Worm (Caenorhabditis elegans) whole organism, L2 larva: ENCODE measurements around the gene ugt-6.
A peak's percentile ranks its signal among the peaks of the same experiment; 100 is the strongest.

Experiments
- Y55F3AM.14 ChIP-seq: fragments of 200-800 bp; sonication (Bioruptor generic); optimal IDR thresholded peaks from 2 replicates; lab custom pipeline; 2018; ENCODE audit warnings: mild to moderate bottlenecking, missing genetic modification characterization, missing compliant biosample characterization
- ZK546.5 ChIP-seq: sonication (generic microtip); optimal IDR thresholded peaks from 2 replicates; lab custom pipeline; 2017; ENCODE audit warnings: missing biosample characterization, missing genetic modification characterization
- ama-1 ChIP-seq: fragments of 150-350 bp; optimal IDR thresholded peaks from 2 replicates; lab custom pipeline; 2018; ENCODE audit warnings: inconsistent platforms
- blmp-1 ChIP-seq: sonication (generic microtip); optimal IDR thresholded peaks from 2 replicates; lab custom pipeline; 2017; ENCODE audit warnings: missing genetic modification characterization, mild to moderate bottlenecking, missing compliant biosample characterization, antibody characterized with exemption, moderate library complexity; ENCODE audit not compliant: insufficient read depth
- ceh-16 ChIP-seq: fragments of 150-350 bp; optimal IDR thresholded peaks from 2 replicates; lab custom pipeline; 2014; ENCODE audit warnings: missing biosample characterization, missing genetic modification characterization
- ceh-82 ChIP-seq: fragments of 150-350 bp; optimal IDR thresholded peaks from 2 replicates; lab custom pipeline; 2014; ENCODE audit warnings: missing biosample characterization, missing genetic modification characterization
- crh-2 ChIP-seq: sonication (generic microtip); optimal IDR thresholded peaks from 2 replicates; lab custom pipeline; 2017; ENCODE audit warnings: missing biosample characterization, missing genetic modification characterization
- dmd-4 ChIP-seq: sonication (generic microtip); optimal IDR thresholded peaks from 2 replicates; lab custom pipeline; 2017; ENCODE audit warnings: missing biosample characterization, missing genetic modification characterization
- elt-3 ChIP-seq: sonication (generic microtip); optimal IDR thresholded peaks from 2 replicates; lab custom pipeline; 2017; ENCODE audit warnings: missing biosample characterization, missing genetic modification characterization
- fos-1 ChIP-seq: fragments of 150-350 bp; optimal IDR thresholded peaks from 2 replicates; lab custom pipeline; 2014; ENCODE audit warnings: missing biosample characterization, missing genetic modification characterization
- gmeb-1 ChIP-seq: fragments of 150-350 bp; optimal IDR thresholded peaks from 2 replicates; lab custom pipeline; 2014; ENCODE audit warnings: missing biosample characterization, missing genetic modification characterization
- lin-11 ChIP-seq: fragments of 150-350 bp; sonication (generic microtip); optimal IDR thresholded peaks from 2 replicates; lab custom pipeline; 2014; ENCODE audit warnings: missing biosample characterization, missing genetic modification characterization, inconsistent platforms, mixed read lengths
- lin-13 ChIP-seq: fragments of 150-350 bp; optimal IDR thresholded peaks from 2 replicates; lab custom pipeline; 2014; ENCODE audit warnings: missing biosample characterization, missing genetic modification reagents, missing genetic modification characterization
- lin-39 ChIP-seq: fragments of 150-350 bp; optimal IDR thresholded peaks from 2 replicates; lab custom pipeline; 2014; ENCODE audit warnings: missing biosample characterization, missing genetic modification reagents, missing genetic modification characterization
- lsy-2 ChIP-seq, 2 experiments: fragments of 150-350 bp in 1 of 2; sonication (generic microtip) in 1 of 2; optimal IDR thresholded peaks; 2 replicates each; lab custom pipeline; 2014 to 2017; ENCODE audit warnings: missing biosample characterization in 2 of 2, missing genetic modification characterization in 2 of 2
- mab-5 ChIP-seq: fragments of 150-350 bp; optimal IDR thresholded peaks from 2 replicates; lab custom pipeline; 2014; ENCODE audit warnings: missing biosample characterization, missing genetic modification characterization
- mbf-1 ChIP-seq: sonication (generic microtip); optimal IDR thresholded peaks from 2 replicates; lab custom pipeline; 2017; ENCODE audit warnings: missing biosample characterization, missing genetic modification characterization
- mdl-1 ChIP-seq, 2 experiments: fragments of 150-350 bp in 1 of 2; sonication (generic microtip) in 1 of 2; optimal IDR thresholded peaks; 2 replicates each; lab custom pipeline; 2017; ENCODE audit warnings: missing biosample characterization in 2 of 2, missing genetic modification characterization in 2 of 2
- nhr-10 ChIP-seq: sonication (generic microtip); optimal IDR thresholded peaks from 2 replicates; lab custom pipeline; 2017; ENCODE audit warnings: missing biosample characterization, missing genetic modification characterization
- nhr-11 ChIP-seq: fragments of 150-350 bp; optimal IDR thresholded peaks from 2 replicates; lab custom pipeline; 2014; ENCODE audit warnings: missing biosample characterization, missing genetic modification characterization
- nhr-12 ChIP-seq: fragments of 150-350 bp; optimal IDR thresholded peaks from 2 replicates; lab custom pipeline; 2014; ENCODE audit warnings: missing biosample characterization, missing genetic modification characterization
- nhr-129 ChIP-seq: fragments of 150-350 bp; optimal IDR thresholded peaks from 2 replicates; lab custom pipeline; 2014; ENCODE audit warnings: missing biosample characterization, missing genetic modification characterization
- nhr-237 ChIP-seq: fragments of 150-350 bp; optimal IDR thresholded peaks from 2 replicates; lab custom pipeline; 2014; ENCODE audit warnings: missing biosample characterization, missing genetic modification characterization
- nhr-25 ChIP-seq: fragments of 150-350 bp; sonication (generic microtip); optimal IDR thresholded peaks from 3 replicates; lab custom pipeline; 2014; ENCODE audit warnings: missing biosample characterization, missing genetic modification characterization
- nhr-6 ChIP-seq: fragments of 150-350 bp; optimal IDR thresholded peaks from 2 replicates; lab custom pipeline; 2014; ENCODE audit warnings: missing biosample characterization, missing genetic modification characterization
- peb-1 ChIP-seq: fragments of 150-350 bp; optimal IDR thresholded peaks from 2 replicates; lab custom pipeline; 2014; ENCODE audit warnings: missing biosample characterization, missing genetic modification characterization
- sem-4 ChIP-seq: fragments of 150-350 bp; optimal IDR thresholded peaks from 2 replicates; lab custom pipeline; 2014; ENCODE audit warnings: missing biosample characterization, missing genetic modification reagents, missing genetic modification characterization
- skn-1 ChIP-seq: sonication (generic microtip); optimal IDR thresholded peaks from 2 replicates; lab custom pipeline; 2017; ENCODE audit warnings: missing biosample characterization, missing genetic modification characterization
- sma-3 ChIP-seq: sonication (generic microtip); optimal IDR thresholded peaks from 2 replicates; lab custom pipeline; 2016; ENCODE audit warnings: missing genetic modification reagents, missing genetic modification characterization, missing compliant biosample characterization
- sma-9 ChIP-seq, 2 experiments: fragments of 150-350 bp in 1 of 2; sonication (generic microtip) in 1 of 2; optimal IDR thresholded peaks; 2 replicates each; lab custom pipeline; 2014 to 2016; ENCODE audit warnings: missing genetic modification characterization in 2 of 2, mild to moderate bottlenecking in 1 of 2, missing biosample characterization in 1 of 2, missing compliant biosample characterization in 1 of 2, missing genetic modification reagents in 1 of 2, moderate library complexity in 1 of 2
- snpc-4 ChIP-seq: fragments of 150-350 bp; optimal IDR thresholded peaks from 2 replicates; lab custom pipeline; 2014; ENCODE audit warnings: missing biosample characterization, missing genetic modification characterization
- unc-62 ChIP-seq: fragments of 150-350 bp; optimal IDR thresholded peaks from 2 replicates; lab custom pipeline; 2014; ENCODE audit warnings: missing biosample characterization, missing genetic modification reagents, missing genetic modification characterization
- zag-1 ChIP-seq: fragments of 150-350 bp; optimal IDR thresholded peaks from 2 replicates; lab custom pipeline; 2014; ENCODE audit warnings: missing biosample characterization, missing genetic modification characterization
- ztf-11 ChIP-seq: sonication (generic microtip); optimal IDR thresholded peaks from 2 replicates; lab custom pipeline; 2017; ENCODE audit warnings: missing biosample characterization, missing genetic modification characterization
- ztf-4 ChIP-seq: fragments of 150-350 bp; optimal IDR thresholded peaks from 2 replicates; lab custom pipeline; 2014; ENCODE audit warnings: missing biosample characterization, missing genetic modification characterization

ugt-6 gene

ce11 chrV:12797992-12798391, at the start of gene ugt-6:
ugt-6 (minus strand) TSS chrV:12798224.
- TF ChIP-seq elt-3 (tag; lab: Kevin White, UChicago) (no peak), ztf-11 (tag; lab: Kevin White, UChicago) (no peak), blmp-1 (tag; lab: Kevin White, UChicago) (no peak), nhr-11 (tag; lab: Kevin White, UChicago) (no peak), skn-1 (tag; lab: Kevin White, UChicago) (no peak), snpc-4 (tag; lab: Kevin White, UChicago) (no peak), ceh-82 (no peak), peb-1 (tag; lab: Kevin White, UChicago) (no peak), ama-1 (lab: Kevin White, UChicago) (no peak), Y55F3AM.14 (GFP tag; lab: Kevin White, UChicago) (no peak), lin-39 (tag; lab: Kevin White, UChicago) (no peak), mdl-1 (tag; optimal IDR thresholded peaks at IDR 0.05; lab: Kevin White, UChicago) (no peak), nhr-129 (tag; lab: Kevin White, UChicago) (no peak), lin-11 (tag; lab: Kevin White, UChicago) (no peak), lin-13 (GFP tag; lab: Kevin White, UChicago) (no peak), ztf-4 (tag; lab: Kevin White, UChicago) (no peak), gmeb-1 (tag; lab: Kevin White, UChicago) (no peak), unc-62 (GFP tag; lab: Kevin White, UChicago) (no peak), lsy-2 (tag; optimal IDR thresholded peaks at IDR 0.05; lab: Kevin White, UChicago) (no peak)

ce11 chrV:12845247-12845646, 47.2 kb upstream of the ugt-6 start, which contains the start of gene C44H9.6:
C44H9.6 (minus strand) TSS chrV:12845347.
- TF ChIP-seq nhr-237 (tag; lab: Kevin White, UChicago) (no peak), fos-1 (tag; lab: Kevin White, UChicago) (peak; percentile 16), nhr-11 (tag; lab: Kevin White, UChicago) (no peak), peb-1 (tag; lab: Kevin White, UChicago) (no peak)
- TF ChIP-seq, all 48 proteins: peak for 1

ce11 chrV:12844748-12845147, 46.7 kb upstream of the ugt-6 start:
- no peak for TF ChIP-seq gmeb-1 (tag; lab: Kevin White, UChicago)
- TF ChIP-seq fos-1 (tag; lab: Kevin White, UChicago) = peak; percentile 65
- no peak for TF ChIP-seq sem-4 (tag; lab: Kevin White, UChicago)
- TF ChIP-seq zag-1 (tag; lab: Kevin White, UChicago) = no peak

- TF ChIP-seq lsy-2 (tag; optimal IDR thresholded peaks at IDR 0.05; lab: Kevin White, UChicago) (no peak), blmp-1 (tag; lab: Kevin White, UChicago) (no peak), zag-1 (tag; lab: Kevin White, UChicago) (no peak), crh-2 (tag; lab: Kevin White, UChicago) (no peak), snpc-4 (tag; lab: Kevin White, UChicago) (no peak), nhr-25 (tag; lab: Kevin White, UChicago) (no peak), peb-1 (tag; lab: Kevin White, UChicago) (no peak), ztf-11 (tag; lab: Kevin White, UChicago) (no peak), ceh-82 (no peak), nhr-12 (tag; lab: Kevin White, UChicago) (no peak), nhr-6 (tag; lab: Kevin White, UChicago) (no peak), sem-4 (tag; lab: Kevin White, UChicago) (no peak), nhr-10 (tag; lab: Kevin White, UChicago) (no peak), mbf-1 (tag; lab: Kevin White, UChicago) (no peak), nhr-129 (tag; lab: Kevin White, UChicago) (no peak)
Measured at ce11 chrV:12835388-12835787, 37.4 kb upstream of the ugt-6 start, which contains the start of gene C44H9.4. C44H9.4 (plus strand) TSS chrV:12835688.

- TF ChIP-seq lin-39 (tag; lab: Kevin White, UChicago) (no peak), ceh-16 (no peak), blmp-1 (tag; lab: Kevin White, UChicago) (no peak), sma-9 (GFP tag; optimal IDR thresholded peaks at IDR 0.05; lab: Kevin White, UChicago) (no peak), sma-9 (tag; optimal IDR thresholded peaks at IDR 0.05; lab: Kevin White, UChicago) (no peak), ztf-11 (tag; lab: Kevin White, UChicago) (no peak), nhr-6 (tag; lab: Kevin White, UChicago) (no peak), mdl-1 (tag; optimal IDR thresholded peaks at IDR 0.05; lab: Kevin White, UChicago) (no peak), lin-11 (tag; lab: Kevin White, UChicago) (no peak), sma-3 (GFP tag; lab: Kevin White, UChicago) (no peak), ZK546.5 (tag; lab: Kevin White, UChicago) (no peak), ztf-4 (tag; lab: Kevin White, UChicago) (no peak), dmd-4 (no peak), mab-5 (tag; lab: Kevin White, UChicago) (no peak), snpc-4 (tag; lab: Kevin White, UChicago) (no peak)
Measured at ce11 chrV:12827219-12827618, 29.2 kb upstream of the ugt-6 start, which contains the start of gene ugt-15. ugt-15 (plus strand) TSS chrV:12827519.
